Worm (Caenorhabditis elegans): ENCODE results near the gene F10E7.1.

The F10E7.1 gene

DNA sequence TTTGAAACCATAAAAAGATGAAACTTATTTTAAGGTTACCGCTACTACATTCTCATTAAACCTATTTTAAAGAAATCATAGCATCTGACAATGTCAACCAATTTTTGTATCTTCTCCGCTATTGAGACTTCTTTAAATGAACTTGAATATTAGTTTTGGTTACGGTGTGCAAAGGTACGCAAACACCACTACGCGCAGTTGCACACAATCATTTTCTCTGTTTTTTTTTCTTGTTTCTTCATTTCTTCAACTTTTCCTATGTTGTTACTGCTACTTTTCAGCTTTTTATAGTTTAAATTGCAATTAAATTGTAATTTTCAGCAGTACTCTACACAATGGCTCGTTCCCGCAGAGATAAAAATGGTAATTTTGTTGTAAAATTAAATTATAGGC is 14.9 kb upstream of the F10E7.1 start, which contains the start of gene F10E7.5 (continued):
- TF ChIP-seq nhr-12 (tag; optimal IDR thresholded peaks at IDR 0.05) (no peak), lsy-12 (tag; optimal IDR thresholded peaks at IDR 0.05) (no peak), nfya-1 (tag; optimal IDR thresholded peaks at IDR 0.05; ENCODE audit: insufficient read depth) (peak; percentile 81), fkh-10 (GFP tag; optimal IDR thresholded peaks at IDR 0.05) (peak; percentile 1), unc-62 (GFP tag; optimal IDR thresholded peaks at IDR 0.05) (no peak), ceh-28 (tag; optimal IDR thresholded peaks at IDR 0.05) (no peak), jun-1 (tag; optimal IDR thresholded peaks at IDR 0.05) (no peak), lin-15B (tag; optimal IDR thresholded peaks at IDR 0.05) (peak; percentile 48), ceh-82 (tag; optimal IDR thresholded peaks at IDR 0.05) (peak; percentile 11), ama-1 (optimal IDR thresholded peaks at IDR 0.05) (no peak), mml-1 (tag; optimal IDR thresholded peaks at IDR 0.05) (no peak), nhr-76 (tag; optimal IDR thresholded peaks at IDR 0.05) (no peak), ZK546.5 (tag; optimal IDR thresholded peaks at IDR 0.05) (no peak), tbx-2 (tag; optimal IDR thresholded peaks at IDR 0.05) (no peak), elt-2 (tag; optimal IDR thresholded peaks at IDR 0.05) (no peak), aly-2 (tag; optimal IDR thresholded peaks at IDR 0.05) (no peak)

ce11 chrII:7112780-7113179 is 13.8 kb upstream of the F10E7.1 start, which contains the start of gene F10E7.6:
Gene F10E7.6 (plus strand): TSS chrII:7113080.
- TF ChIP-seq egl-27 (tag; optimal IDR thresholded peaks at IDR 0.05) (no peak), elt-3 (tag; optimal IDR thresholded peaks at IDR 0.05) (no peak), nhr-12 (tag; optimal IDR thresholded peaks at IDR 0.05) (no peak), pqm-1 (tag; optimal IDR thresholded peaks at IDR 0.05) (no peak), fos-1 (tag; optimal IDR thresholded peaks at IDR 0.05) (no peak), lin-15B (tag; optimal IDR thresholded peaks at IDR 0.05) (no peak), nhr-76 (tag; optimal IDR thresholded peaks at IDR 0.05) (no peak), mdl-1 (tag; optimal IDR thresholded peaks at IDR 0.05) (no peak), ceh-82 (tag; optimal IDR thresholded peaks at IDR 0.05) (no peak), nhr-67 (tag; optimal IDR thresholded peaks at IDR 0.05) (no peak), ama-1 (optimal IDR thresholded peaks at IDR 0.05) (no peak), ztf-11 (tag; optimal IDR thresholded peaks at IDR 0.05) (no peak), elt-1 (tag; optimal IDR thresholded peaks at IDR 0.05) (no peak)

ce11 chrII:7115638-7116037 is 10.9 kb upstream of the F10E7.1 start, which contains the start of gene cutl-5:
Gene cutl-5 (minus strand): TSS chrII:7115906.
- TF ChIP-seq daf-12 (tag; optimal IDR thresholded peaks at IDR 0.05) (no peak), ztf-4 (tag; optimal IDR thresholded peaks at IDR 0.05) (no peak), nhr-25 (tag; optimal IDR thresholded peaks at IDR 0.05) (no peak), nhr-237 (tag; optimal IDR thresholded peaks at IDR 0.05) (no peak), nhr-23 (tag; optimal IDR thresholded peaks at IDR 0.05) (no peak), fkh-10 (GFP tag; optimal IDR thresholded peaks at IDR 0.05) (no peak), zag-1 (tag; optimal IDR thresholded peaks at IDR 0.05) (no peak), lin-39 (tag; optimal IDR thresholded peaks at IDR 0.05) (no peak), ZK546.5 (tag; optimal IDR thresholded peaks at IDR 0.05) (no peak), nhr-28 (tag; optimal IDR thresholded peaks at IDR 0.05) (no peak), snpc-4 (tag; optimal IDR thresholded peaks at IDR 0.05) (no peak), R02D3.7 (tag; optimal IDR thresholded peaks at IDR 0.05) (no peak), elt-2 (tag; optimal IDR thresholded peaks at IDR 0.05) (no peak)

DNA sequence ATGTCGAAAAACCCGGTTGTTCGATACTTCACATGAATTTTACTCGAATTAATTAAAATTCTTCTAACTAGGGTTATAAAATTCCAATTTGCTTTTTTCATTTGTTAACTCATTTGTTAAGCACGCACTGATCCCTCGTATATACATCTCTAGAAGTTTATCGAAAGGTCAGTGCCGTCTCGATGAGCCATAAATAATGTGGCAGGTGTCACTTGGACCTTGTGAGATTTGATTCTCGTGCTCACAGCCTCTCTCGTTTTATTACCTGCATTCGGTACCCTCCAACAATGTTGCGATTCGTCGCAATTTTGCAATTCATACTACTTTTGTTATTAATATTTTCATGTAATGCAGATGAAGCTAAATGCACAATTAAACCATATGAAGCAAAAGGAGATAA is 10.2 kb upstream of the F10E7.1 start, which contains the start of gene spon-1:
TSS of gene spon-1 (plus strand) at position 208 of the 400 bp plus-strand sequence.
- TF ChIP-seq nhr-23 (tag; optimal IDR thresholded peaks at IDR 0.05) (no peak), ceh-28 (tag; optimal IDR thresholded peaks at IDR 0.05) (no peak), ceh-9 (tag; optimal IDR thresholded peaks at IDR 0.05) (no peak), nhr-11 (tag; optimal IDR thresholded peaks at IDR 0.05) (no peak), lin-15B (tag; optimal IDR thresholded peaks at IDR 0.05) (no peak), ama-1 (optimal IDR thresholded peaks at IDR 0.05) (no peak), ceh-82 (tag; optimal IDR thresholded peaks at IDR 0.05) (no peak), elt-1 (tag; optimal IDR thresholded peaks at IDR 0.05) (no peak), nhr-43 (tag; optimal IDR thresholded peaks at IDR 0.05; ENCODE audit: poor library complexity, severe bottlenecking) (no peak), aly-2 (tag; optimal IDR thresholded peaks at IDR 0.05) (no peak)

Data from whole organism, L3 larva.